Worm (Caenorhabditis elegans): ENCODE measurements around the gene F56B6.6.

F56B6.6 gene

DNA sequence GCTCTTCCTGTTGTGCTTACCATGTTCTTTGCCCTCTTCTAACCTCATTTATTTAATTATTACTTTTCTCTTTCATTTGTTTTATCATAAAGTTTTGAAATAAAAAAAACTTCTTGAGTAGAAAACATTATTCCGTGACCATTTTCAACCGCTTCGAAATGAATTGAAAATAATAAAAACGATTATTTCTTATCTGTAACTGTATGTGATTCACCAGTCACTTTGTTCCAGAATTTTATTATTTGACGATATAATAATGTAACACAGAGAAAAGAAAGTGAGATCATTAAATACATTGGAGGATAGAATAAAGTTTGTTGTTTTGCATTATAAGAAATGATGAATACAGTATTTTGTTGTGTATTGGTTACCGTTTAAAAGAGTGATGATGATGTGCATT lies 27.8 kb downstream of the F56B6.6 start:
- TF ChIP-seq hlh-15 (tag; optimal IDR thresholded peaks at IDR 0.05) (no peak), ceh-45 (GFP tag; IDR thresholded peaks at IDR 0.05) (no peak), ceh-34 (tag; optimal IDR thresholded peaks at IDR 0.05) (no peak), gmeb-2 (tag; optimal IDR thresholded peaks at IDR 0.05) (no peak), pat-9 (tag; optimal IDR thresholded peaks at IDR 0.05) (no peak), ref-2 (tag; optimal IDR thresholded peaks at IDR 0.05) (no peak), ceh-19 (GFP tag; optimal IDR thresholded peaks at IDR 0.05) (no peak), ceh-48 (tag; optimal IDR thresholded peaks at IDR 0.05) (no peak), ceh-18 (tag; optimal IDR thresholded peaks at IDR 0.05) (no peak), hlh-6 (tag; optimal IDR thresholded peaks at IDR 0.05) (no peak), tbx-2 (tag; optimal IDR thresholded peaks at IDR 0.05) (no peak), rnt-1 (tag; optimal IDR thresholded peaks at IDR 0.05) (no peak), che-1 (tag; optimal IDR thresholded peaks at IDR 0.05) (no peak), K02D7.2 (tag; optimal IDR thresholded peaks at IDR 0.05) (no peak), pax-1 (tag; optimal IDR thresholded peaks at IDR 0.05) (no peak), dmd-4 (tag; optimal IDR thresholded peaks at IDR 0.05; ENCODE audit: borderline replicate concordance) (no peak), pros-1 (tag; optimal IDR thresholded peaks at IDR 0.05) (no peak), ceh-14 (tag; optimal IDR thresholded peaks at IDR 0.05) (no peak), elt-2 (tag; optimal IDR thresholded peaks at IDR 0.05) (no peak), pha-2 (tag; optimal IDR thresholded peaks at IDR 0.05) (no peak)

DNA sequence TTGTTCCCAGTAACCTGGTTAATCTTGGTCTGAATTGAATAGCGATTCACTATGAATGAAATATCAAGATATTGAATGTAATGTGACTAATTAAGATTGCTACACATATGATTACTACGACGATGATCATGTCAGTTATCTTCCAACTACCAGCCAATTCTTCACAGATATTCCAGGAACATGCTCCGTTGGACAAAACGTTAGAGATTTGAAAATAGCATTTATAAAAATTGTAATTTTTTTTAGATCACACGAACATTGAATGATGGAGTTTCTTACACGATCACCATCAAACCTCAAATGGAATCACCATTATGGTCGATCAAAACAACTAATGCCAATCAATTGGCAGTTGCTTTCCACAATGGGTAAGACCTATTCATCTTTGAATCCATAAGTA lies 29.8 kb downstream of the F56B6.6 start:
- TF ChIP-seq zip-5 (tag; optimal IDR thresholded peaks at IDR 0.05): no peak
- no peak for TF ChIP-seq ceh-14 (tag; optimal IDR thresholded peaks at IDR 0.05)
- no peak for TF ChIP-seq hlh-30 (tag; optimal IDR thresholded peaks at IDR 0.05; ENCODE audit: insufficient read depth)
- no peak for TF ChIP-seq ceh-9 (tag; optimal IDR thresholded peaks at IDR 0.05)
- no peak for TF ChIP-seq madf-2 (tag; optimal IDR thresholded peaks at IDR 0.05)
- TF ChIP-seq Y22D7AL.16 (tag; optimal IDR thresholded peaks at IDR 0.05): no peak
- no peak for TF ChIP-seq unc-55 (GFP tag; optimal IDR thresholded peaks at IDR 0.05)
- no peak for TF ChIP-seq rnt-1 (tag; optimal IDR thresholded peaks at IDR 0.05)
- TF ChIP-seq unc-3 (GFP tag; conservative IDR thresholded peaks at IDR 0.05): no peak
- no peak for TF ChIP-seq unc-3 (tag; optimal IDR thresholded peaks at IDR 0.05)
- no peak for TF ChIP-seq ceh-45 (GFP tag; IDR thresholded peaks at IDR 0.05)
- no peak for TF ChIP-seq ceh-24 (tag; optimal IDR thresholded peaks at IDR 0.05)
- no peak for TF ChIP-seq ztf-16 (tag; optimal IDR thresholded peaks at IDR 0.05)
- TF ChIP-seq npax-4 (tag; optimal IDR thresholded peaks at IDR 0.05): no peak
- no peak for TF ChIP-seq K02D7.2 (tag; optimal IDR thresholded peaks at IDR 0.05)
- no peak for TF ChIP-seq tbx-2 (tag; optimal IDR thresholded peaks at IDR 0.05)
- no peak for TF ChIP-seq eyg-1 (tag; optimal IDR thresholded peaks at IDR 0.05)
- TF ChIP-seq pha-2 (tag; optimal IDR thresholded peaks at IDR 0.05): no peak
- TF ChIP-seq hlh-6 (tag; optimal IDR thresholded peaks at IDR 0.05): no peak
- no peak for TF ChIP-seq K09A11.1 (tag; optimal IDR thresholded peaks at IDR 0.05; ENCODE audit: insufficient read depth)

DNA sequence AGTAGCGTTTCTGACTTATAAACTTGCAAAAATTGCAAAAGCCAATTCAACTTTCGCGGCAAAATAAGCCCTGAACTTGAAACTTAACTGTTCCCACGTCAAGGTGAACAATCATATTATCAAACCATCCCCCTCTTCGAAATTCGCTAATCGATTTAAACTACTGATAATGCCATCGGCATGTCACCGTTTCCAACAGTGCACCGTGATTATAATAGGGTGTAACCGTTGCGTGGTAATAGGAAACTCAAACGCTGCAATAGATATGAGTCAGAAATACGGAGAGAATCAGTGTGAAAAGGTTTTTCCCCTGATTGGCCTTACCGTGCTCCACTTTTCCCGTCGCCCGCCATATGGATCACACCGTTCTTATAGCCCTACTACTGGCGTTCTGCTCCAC lies 31.9 kb downstream of the F56B6.6 start:
- no peak for TF ChIP-seq ets-4 (tag; optimal IDR thresholded peaks at IDR 0.05)

DNA sequence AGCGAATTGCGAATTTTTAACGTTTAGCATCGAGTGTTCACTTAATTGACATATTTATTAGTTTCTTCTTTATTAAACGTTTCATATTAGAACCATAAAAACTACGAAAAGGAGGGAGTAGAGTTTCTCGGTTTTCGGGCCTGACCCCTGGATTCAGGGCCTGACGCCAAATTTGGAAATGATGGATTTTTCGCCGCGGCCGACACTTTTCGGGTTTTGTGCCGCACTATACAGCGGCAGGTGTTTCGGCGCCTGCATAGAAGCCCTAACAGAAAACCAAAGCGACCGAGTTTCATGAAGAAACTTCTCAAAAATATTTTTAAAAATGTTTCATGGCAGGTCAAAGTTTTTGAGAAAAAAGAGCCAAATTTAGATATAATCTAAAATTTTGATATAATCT lies 32.5 kb downstream of the F56B6.6 start:
- TF ChIP-seq sox-2 (GFP tag; IDR thresholded peaks at IDR 0.05) (no peak), sdc-2 (tag; optimal IDR thresholded peaks at IDR 0.05) (no peak), ceh-34 (tag; optimal IDR thresholded peaks at IDR 0.05) (no peak), ref-2 (tag; optimal IDR thresholded peaks at IDR 0.05) (no peak), dmd-4 (tag; optimal IDR thresholded peaks at IDR 0.05; ENCODE audit: borderline replicate concordance) (no peak), npax-4 (tag; optimal IDR thresholded peaks at IDR 0.05) (no peak), ceh-31 (tag; optimal IDR thresholded peaks at IDR 0.05) (no peak), mec-3 (tag; optimal IDR thresholded peaks at IDR 0.05; ENCODE audit: borderline replicate concordance) (no peak), nfya-1 (tag; optimal IDR thresholded peaks at IDR 0.05) (no peak)
